Fruit fly (Drosophila melanogaster) whole organism, prepupa: Measurements from ENCODE around the gene atms.

Source experiments
- Blimp-1 ChIP-seq: fragments of 200-800 bp; sonication (Bioruptor generic); optimal IDR thresholded peaks from 3 replicates; lab custom pipeline; 2017; ENCODE audit warnings: missing biosample characterization, missing genetic modification characterization, mild to moderate bottlenecking, moderate library complexity, missing genetic modification reagents
- CG10631 ChIP-seq: fragments of 200-800 bp; sonication (Bioruptor generic); optimal IDR thresholded peaks from 2 replicates; lab custom pipeline; 2016; ENCODE audit warnings: missing biosample characterization, missing genetic modification characterization
- CG3032 ChIP-seq: fragments of 200-800 bp; optimal IDR thresholded peaks from 2 replicates; lab custom pipeline; 2019; ENCODE audit warnings: missing biosample characterization, mild to moderate bottlenecking, missing genetic modification characterization, moderate library complexity
- CG34406 ChIP-seq: fragments of 200-800 bp; sonication (Bioruptor generic); optimal IDR thresholded peaks from 3 replicates; lab custom pipeline; 2016; ENCODE audit warnings: missing biosample characterization, missing genetic modification characterization
- CG4318 ChIP-seq: fragments of 200-800 bp; sonication (Bioruptor generic); optimal IDR thresholded peaks from 3 replicates; lab custom pipeline; 2017; ENCODE audit warnings: missing biosample characterization, mild to moderate bottlenecking, missing genetic modification characterization
- Eip78C ChIP-seq: fragments of 200-800 bp; sonication (Bioruptor generic); peaks from one replicate; lab custom pipeline; 2016; ENCODE audit warnings: missing biosample characterization, missing genetic modification characterization
- Ets21C ChIP-seq: fragments of 200-800 bp; sonication (Bioruptor generic); optimal IDR thresholded peaks from 3 replicates; lab custom pipeline; 2016; ENCODE audit warnings: missing biosample characterization, missing genetic modification characterization
- Hr39 ChIP-seq: fragments of 200-800 bp; sonication (Bioruptor generic); optimal IDR thresholded peaks from 2 replicates; lab custom pipeline; 2016; ENCODE audit warnings: missing biosample characterization, missing genetic modification characterization
- OdsH ChIP-seq: fragments of 200-800 bp; sonication (Bioruptor generic); optimal IDR thresholded peaks from 3 replicates; lab custom pipeline; 2016; ENCODE audit warnings: missing biosample characterization, missing genetic modification characterization
- cyc ChIP-seq: fragments of 200-800 bp; sonication (Bioruptor generic); optimal IDR thresholded peaks from 3 replicates; lab custom pipeline; 2016; ENCODE audit warnings: missing biosample characterization, missing genetic modification characterization
- eg ChIP-seq: fragments of 200-800 bp; sonication (Bioruptor generic); IDR thresholded peaks from 3 replicates; pipeline ENCODE4 v1.3.6; 2022; ENCODE audit warnings: missing biosample characterization, missing genetic modification characterization
- esn ChIP-seq: fragments of 200-800 bp; sonication (Bioruptor generic); optimal IDR thresholded peaks from 2 replicates; lab custom pipeline; 2016; ENCODE audit warnings: missing biosample characterization, mild to moderate bottlenecking, missing genetic modification characterization, moderate library complexity

- no peak for TF ChIP-seq Eip78C (GFP tag; lab: Kevin White, UChicago)
- no peak for TF ChIP-seq CG10631 (GFP tag; lab: Kevin White, UChicago)
- no peak for TF ChIP-seq CG4318 (GFP tag; lab: Kevin White, UChicago)
- no peak for TF ChIP-seq esn
- no peak for TF ChIP-seq CG34406
- no peak for TF ChIP-seq Blimp-1
- no peak for TF ChIP-seq cyc (GFP tag; lab: Kevin White, UChicago)
- TF ChIP-seq CG3032 (tag; lab: Kevin White, UChicago), result no peak
- TF ChIP-seq Ets21C (GFP tag; lab: Kevin White, UChicago), result no peak
- TF ChIP-seq eg (GFP tag; lab: Robert Waterston, UW), result no peak
- TF ChIP-seq Hr39 (GFP tag; lab: Kevin White, UChicago), result no peak
- no peak for TF ChIP-seq OdsH (GFP tag; lab: Kevin White, UChicago)
These were observed 24.5 kb upstream of the atms start for dm6 chr3R:4725349-4725748.
